Worm (Caenorhabditis elegans) whole organism, L3 larva: Measurements from ENCODE around the gene srab-26.

ENCODE experiments used
- R02D3.7 ChIP-seq: fragments of 150-350 bp; optimal IDR thresholded peaks from 2 replicates; lab custom pipeline; 2014; ENCODE audit warnings: missing biosample characterization, missing genetic modification characterization
- ZK546.5 ChIP-seq: sonication (generic microtip); optimal IDR thresholded peaks from 2 replicates; lab custom pipeline; 2017; ENCODE audit warnings: missing biosample characterization, missing genetic modification characterization
- ama-1 ChIP-seq: fragments of 150-350 bp; optimal IDR thresholded peaks from 2 replicates; lab custom pipeline; 2018
- ceh-16 ChIP-seq: sonication (generic microtip); optimal IDR thresholded peaks from 2 replicates; lab custom pipeline; 2017; ENCODE audit warnings: missing biosample characterization, missing genetic modification characterization
- ceh-28 ChIP-seq: fragments of 150-350 bp; optimal IDR thresholded peaks from 2 replicates; lab custom pipeline; 2014; ENCODE audit warnings: missing biosample characterization, missing genetic modification reagents, missing genetic modification characterization
- ceh-9 ChIP-seq: sonication (generic microtip); optimal IDR thresholded peaks from 2 replicates; lab custom pipeline; 2018; ENCODE audit warnings: missing biosample characterization, missing genetic modification characterization
- daf-12 ChIP-seq: fragments of 150-350 bp; optimal IDR thresholded peaks from 2 replicates; lab custom pipeline; 2014; ENCODE audit warnings: missing biosample characterization, missing genetic modification reagents, missing genetic modification characterization
- egl-27 ChIP-seq: sonication (generic microtip); optimal IDR thresholded peaks from 4 replicates; lab custom pipeline; 2017; ENCODE audit warnings: missing biosample characterization, missing genetic modification reagents, missing genetic modification characterization
- egl-5 ChIP-seq: fragments of 150-350 bp; optimal IDR thresholded peaks from 2 replicates; lab custom pipeline; 2017; ENCODE audit warnings: missing biosample characterization, missing genetic modification reagents, missing genetic modification characterization, inconsistent platforms
- elt-2 ChIP-seq: sonication (generic microtip); optimal IDR thresholded peaks from 2 replicates; lab custom pipeline; 2016; ENCODE audit warnings: missing genetic modification reagents, mild to moderate bottlenecking, missing genetic modification characterization, missing compliant biosample characterization
- fkh-10 ChIP-seq: sonication (generic microtip); optimal IDR thresholded peaks from 2 replicates; lab custom pipeline; 2017; ENCODE audit warnings: missing biosample characterization, missing genetic modification reagents, missing genetic modification characterization
- fkh-2 ChIP-seq: fragments of 150-350 bp; optimal IDR thresholded peaks from 2 replicates; lab custom pipeline; 2014; ENCODE audit warnings: missing biosample characterization, missing genetic modification reagents, missing genetic modification characterization
- fos-1 ChIP-seq: fragments of 150-350 bp; optimal IDR thresholded peaks from 2 replicates; lab custom pipeline; 2014; ENCODE audit warnings: missing biosample characterization, missing genetic modification characterization
- hmg-11 ChIP-seq: sonication (generic microtip); optimal IDR thresholded peaks from 2 replicates; lab custom pipeline; 2016; ENCODE audit warnings: missing genetic modification characterization, missing compliant biosample characterization
- jun-1 ChIP-seq: fragments of 150-350 bp; optimal IDR thresholded peaks from 2 replicates; lab custom pipeline; 2014; ENCODE audit warnings: missing biosample characterization, missing genetic modification reagents, missing genetic modification characterization
- lin-39 ChIP-seq: fragments of 150-350 bp; optimal IDR thresholded peaks from 2 replicates; lab custom pipeline; 2018; ENCODE audit warnings: missing biosample characterization, missing genetic modification reagents, missing genetic modification characterization
- mdl-1 ChIP-seq: fragments of 150-350 bp; optimal IDR thresholded peaks from 2 replicates; lab custom pipeline; 2014; ENCODE audit warnings: missing biosample characterization, missing genetic modification characterization
- nfya-1 ChIP-seq: sonication (generic microtip); optimal IDR thresholded peaks from 2 replicates; lab custom pipeline; 2017; ENCODE audit warnings: missing genetic modification characterization, mild to moderate bottlenecking, missing compliant biosample characterization, antibody characterized with exemption, moderate library complexity; ENCODE audit not compliant: insufficient read depth
- nhr-11 ChIP-seq: fragments of 150-350 bp; optimal IDR thresholded peaks from 2 replicates; lab custom pipeline; 2014; ENCODE audit warnings: missing biosample characterization, missing genetic modification characterization
- nhr-23 ChIP-seq: fragments of 150-350 bp; optimal IDR thresholded peaks from 2 replicates; lab custom pipeline; 2014; ENCODE audit warnings: missing biosample characterization, missing genetic modification reagents, missing genetic modification characterization
- nhr-237 ChIP-seq: fragments of 150-350 bp; optimal IDR thresholded peaks from 2 replicates; lab custom pipeline; 2014; ENCODE audit warnings: missing biosample characterization, missing genetic modification characterization
- nhr-25 ChIP-seq: sonication (generic microtip); optimal IDR thresholded peaks from 2 replicates; lab custom pipeline; 2017; ENCODE audit warnings: missing biosample characterization, missing genetic modification characterization
- nhr-28 ChIP-seq: fragments of 150-350 bp; optimal IDR thresholded peaks from 2 replicates; lab custom pipeline; 2014; ENCODE audit warnings: missing biosample characterization, missing genetic modification characterization
- nhr-43 ChIP-seq: sonication (generic microtip); optimal IDR thresholded peaks from 2 replicates; lab custom pipeline; 2016; ENCODE audit warnings: mild to moderate bottlenecking, missing genetic modification characterization, missing compliant biosample characterization; ENCODE audit not compliant: poor library complexity, severe bottlenecking
- nhr-67 ChIP-seq: fragments of 150-350 bp; optimal IDR thresholded peaks from 2 replicates; lab custom pipeline; 2014; ENCODE audit warnings: missing biosample characterization, missing genetic modification characterization
- nhr-76 ChIP-seq: fragments of 150-350 bp; sonication (generic microtip); optimal IDR thresholded peaks from 5 replicates; lab custom pipeline; 2014; ENCODE audit warnings: missing biosample characterization, missing genetic modification characterization
- nhr-77 ChIP-seq: fragments of 150-350 bp; optimal IDR thresholded peaks from 2 replicates; lab custom pipeline; 2014; ENCODE audit warnings: missing biosample characterization, missing genetic modification characterization
- pha-4 ChIP-seq: fragments of 150-350 bp; optimal IDR thresholded peaks from 2 replicates; lab custom pipeline; 2014; ENCODE audit warnings: missing biosample characterization, missing genetic modification reagents, missing genetic modification characterization
- pqm-1 ChIP-seq: fragments of 150-350 bp; optimal IDR thresholded peaks from 2 replicates; lab custom pipeline; 2017; ENCODE audit warnings: missing biosample characterization, missing genetic modification characterization, inconsistent platforms
- sea-2 ChIP-seq: fragments of 150-350 bp; sonication (generic microtip); optimal IDR thresholded peaks from 4 replicates; lab custom pipeline; 2014; ENCODE audit warnings: missing biosample characterization, missing genetic modification reagents, missing genetic modification characterization
- skn-1 ChIP-seq: fragments of 150-350 bp; optimal IDR thresholded peaks from 2 replicates; lab custom pipeline; 2014; ENCODE audit warnings: missing biosample characterization, missing genetic modification characterization
- unc-39 ChIP-seq: sonication (generic microtip); optimal IDR thresholded peaks from 4 replicates; lab custom pipeline; 2017; ENCODE audit warnings: missing biosample characterization, missing genetic modification characterization
- unc-62 ChIP-seq: fragments of 150-350 bp; sonication (generic microtip); optimal IDR thresholded peaks from 4 replicates; lab custom pipeline; 2014; ENCODE audit warnings: missing biosample characterization, missing genetic modification reagents, missing genetic modification characterization
- ztf-11 ChIP-seq: fragments of 150-350 bp; optimal IDR thresholded peaks from 2 replicates; lab custom pipeline; 2014; ENCODE audit warnings: missing biosample characterization, missing genetic modification characterization
- ztf-4 ChIP-seq: fragments of 150-350 bp; optimal IDR thresholded peaks from 2 replicates; lab custom pipeline; 2014; ENCODE audit warnings: missing biosample characterization, missing genetic modification characterization

srab-26 gene

DNA sequence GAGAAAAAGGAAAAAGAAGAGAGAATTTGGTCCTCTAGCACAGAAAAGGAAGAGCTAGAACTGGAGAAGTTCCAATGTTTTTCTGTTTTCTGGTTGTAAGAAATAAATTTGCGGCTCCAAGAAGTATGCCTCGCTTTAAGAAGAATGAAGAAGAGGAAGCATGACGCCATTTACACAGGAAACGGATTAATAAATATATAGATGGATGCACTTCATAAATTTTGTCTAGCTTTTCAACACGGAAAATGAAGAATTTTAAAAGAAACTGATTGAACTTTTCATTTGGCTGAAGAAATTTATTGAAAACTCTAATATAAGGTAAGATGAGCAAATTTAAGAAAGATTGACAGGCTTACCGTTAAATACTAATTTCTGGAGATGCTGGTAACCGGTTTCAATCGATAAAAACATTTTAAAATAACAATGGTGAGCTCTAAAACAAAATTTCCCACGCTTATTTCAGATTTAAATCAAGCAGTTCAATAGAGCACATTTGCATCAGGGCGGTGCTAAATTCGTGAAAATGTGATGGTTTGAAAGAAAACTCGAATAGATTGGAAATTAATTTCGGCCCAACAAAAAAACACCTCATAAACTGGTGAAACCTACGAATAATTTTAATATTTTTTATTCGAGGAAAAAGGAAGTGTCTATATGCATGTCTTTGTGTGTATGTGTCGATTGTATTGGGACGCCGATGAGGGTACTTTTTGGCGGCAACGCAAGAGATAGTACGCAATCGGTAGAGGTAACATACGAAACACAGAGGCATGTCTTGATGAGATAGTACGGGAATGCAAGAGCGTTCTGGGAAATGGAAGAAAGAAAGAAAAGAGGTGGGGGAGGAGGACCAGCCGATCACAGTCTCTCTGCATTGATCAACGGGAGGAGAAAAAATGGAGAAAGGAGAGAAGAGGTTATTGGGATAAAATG is 23.1 kb downstream of the srab-26 start:
- TF ChIP-seq nhr-77 (tag; lab: Kevin White, UChicago) (no peak), nhr-23 (peak; percentile 8), unc-62 (GFP tag; lab: Kevin White, UChicago) (no peak), pqm-1 (peak; percentile 18), nhr-28 (tag; lab: Kevin White, UChicago) (no peak), pha-4 (tag; lab: Kevin White, UChicago) (peak; percentile 29), nfya-1 (tag; lab: Kevin White, UChicago) (peak; percentile 54), jun-1 (tag; lab: Kevin White, UChicago) (no peak), fkh-10 (GFP tag; lab: Kevin White, UChicago) (no peak), ztf-4 (tag; lab: Kevin White, UChicago) (no peak), hmg-11 (tag; lab: Kevin White, UChicago) (peak; percentile 69), egl-5 (no peak)

DNA sequence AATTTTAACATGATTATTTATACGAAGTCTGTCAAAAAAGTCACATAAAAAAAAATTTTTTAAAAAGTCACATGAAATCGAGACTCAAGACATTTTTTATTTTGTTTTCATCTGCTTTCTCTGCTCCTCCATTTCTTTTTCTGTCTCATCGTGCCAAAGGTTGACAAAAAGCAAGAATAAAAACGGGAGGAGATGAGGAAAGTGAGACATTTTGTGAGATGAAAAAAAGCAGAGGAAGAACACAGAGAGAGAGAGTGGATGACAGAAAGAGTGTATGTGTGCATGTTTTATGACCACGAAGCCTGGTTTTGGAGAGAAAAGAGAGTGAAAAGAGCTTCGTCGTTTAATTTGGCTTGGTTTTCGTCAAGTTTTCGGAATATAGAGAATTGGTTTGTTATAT is 25.5 kb downstream of the srab-26 start:
- TF ChIP-seq nhr-11, result no peak
- peak; percentile 10 for TF ChIP-seq hmg-11 (tag; lab: Kevin White, UChicago)
- TF ChIP-seq lin-39 (tag; lab: Kevin White, UChicago), result peak; percentile 44

DNA sequence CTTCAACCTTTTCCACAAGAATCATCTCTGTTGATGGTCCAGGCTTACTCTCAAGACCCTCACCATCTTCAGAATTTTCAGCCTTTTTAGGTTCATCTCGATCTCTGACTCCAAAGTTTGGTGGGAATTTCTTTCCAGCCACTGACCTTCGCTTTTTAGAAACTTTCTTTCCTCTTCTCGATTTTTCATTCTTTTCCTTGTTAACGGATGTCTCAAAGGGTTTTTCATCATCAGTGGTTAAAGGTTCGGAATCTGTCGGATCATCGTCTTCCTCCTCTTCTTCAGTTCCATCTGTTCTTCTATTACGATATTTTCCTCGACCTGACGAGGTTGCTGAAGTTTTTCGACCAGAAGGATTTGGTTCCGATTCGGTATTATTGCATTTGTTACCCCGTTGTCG is 30.7 kb downstream of the srab-26 start:
- TF ChIP-seq ztf-11 (no peak), ceh-16 (tag; lab: Kevin White, UChicago) (no peak), elt-2 (tag; lab: Kevin White, UChicago) (no peak), nhr-76 (tag; lab: Kevin White, UChicago) (no peak), unc-39 (tag; lab: Kevin White, UChicago) (no peak), lin-39 (tag; lab: Kevin White, UChicago) (no peak), nhr-77 (tag; lab: Kevin White, UChicago) (no peak), nhr-11 (no peak), nhr-43 (tag; lab: Kevin White, UChicago) (no peak), fos-1 (tag; lab: Kevin White, UChicago) (no peak)

ce11 chrV:9843376-9843916 is 35.9 kb downstream of the srab-26 start, which contains the start of gene sru-8:
Gene sru-8 (plus strand): TSS chrV:9843866.
- TF ChIP-seq ZK546.5 (tag; lab: Kevin White, UChicago) (no peak), nhr-25 (tag; lab: Kevin White, UChicago) (no peak), nhr-11 (no peak), egl-27 (tag; lab: Kevin White, UChicago) (no peak), ama-1 (no peak), nhr-237 (tag; lab: Kevin White, UChicago) (no peak), ztf-4 (tag; lab: Kevin White, UChicago) (no peak), ceh-16 (tag; lab: Kevin White, UChicago) (no peak)

- TF ChIP-seq daf-12 (tag; lab: Kevin White, UChicago) (no peak), fkh-2 (no peak), pqm-1 (no peak), R02D3.7 (tag; lab: Kevin White, UChicago) (no peak), ceh-9 (tag; lab: Kevin White, UChicago) (no peak), skn-1 (tag; lab: Kevin White, UChicago) (no peak), nhr-77 (tag; lab: Kevin White, UChicago) (no peak), sea-2 (no peak), egl-5 (no peak), ztf-4 (tag; lab: Kevin White, UChicago) (no peak), pha-4 (tag; lab: Kevin White, UChicago) (no peak), nhr-67 (tag; lab: Kevin White, UChicago) (no peak), mdl-1 (no peak), elt-2 (tag; lab: Kevin White, UChicago) (no peak), ceh-28 (tag; lab: Kevin White, UChicago) (no peak), unc-39 (tag; lab: Kevin White, UChicago) (no peak), nhr-43 (tag; lab: Kevin White, UChicago) (no peak)
Measured at ce11 chrV:9841376-9841775, 37.9 kb downstream of the srab-26 start, which contains the start of gene sru-36. Gene sru-36 (plus strand): TSS chrV:9841676.
